Worm (Caenorhabditis elegans) whole organism, early embryonic: Measurements from ENCODE around the gene C13F10.8.
A peak's percentile ranks its signal among the peaks of the same experiment; 100 is the strongest.

Experiments
- B0310.2 ChIP-seq: sonication (generic microtip); optimal IDR thresholded peaks from 2 replicates; lab custom pipeline; 2016; ENCODE audit warnings: mild to moderate bottlenecking, missing genetic modification characterization, missing compliant biosample characterization
- F13C5.2 ChIP-seq: sonication (generic microtip); optimal IDR thresholded peaks from 2 replicates; lab custom pipeline; 2017; ENCODE audit warnings: mild to moderate bottlenecking, missing genetic modification characterization, inconsistent platforms, missing compliant biosample characterization
- aly-1 ChIP-seq: sonication (generic microtip); optimal IDR thresholded peaks from 2 replicates; lab custom pipeline; 2016; ENCODE audit warnings: missing genetic modification characterization, missing compliant biosample characterization
- ama-1 ChIP-seq: fragments of 150-350 bp; optimal IDR thresholded peaks from 2 replicates; lab custom pipeline; 2014
- ceh-13 ChIP-seq: fragments of 200-800 bp; sonication (Bioruptor generic); optimal IDR thresholded peaks from 2 replicates; lab custom pipeline; 2018; ENCODE audit warnings: mild to moderate bottlenecking, missing genetic modification characterization, missing compliant biosample characterization
- ceh-36 ChIP-seq: sonication (generic microtip); optimal IDR thresholded peaks from 2 replicates; lab custom pipeline; 2016; ENCODE audit warnings: missing genetic modification characterization, inconsistent platforms, missing compliant biosample characterization
- ets-7 ChIP-seq: sonication (generic microtip); optimal IDR thresholded peaks from 2 replicates; lab custom pipeline; 2016; ENCODE audit warnings: missing genotype, missing genetic modification characterization, missing compliant biosample characterization
- flt-1 ChIP-seq: fragments of 200-800 bp; sonication (Bioruptor generic); IDR thresholded peaks from 2 replicates; pipeline ENCODE4 v1.3.6; 2022; ENCODE audit warnings: missing genetic modification characterization, missing compliant biosample characterization
- hmbx-1 ChIP-seq: sonication (generic microtip); optimal IDR thresholded peaks from 2 replicates; lab custom pipeline; 2016; ENCODE audit warnings: mild to moderate bottlenecking, missing genetic modification characterization, missing compliant biosample characterization
- hmg-4 ChIP-seq: fragments of 200-800 bp; sonication (Bioruptor generic); optimal IDR thresholded peaks from 2 replicates; lab custom pipeline; 2018; ENCODE audit warnings: mild to moderate bottlenecking, missing genetic modification characterization, missing compliant biosample characterization
- hnd-1 ChIP-seq: sonication (generic microtip); optimal IDR thresholded peaks from 2 replicates; lab custom pipeline; 2016; ENCODE audit warnings: missing genetic modification characterization, missing compliant biosample characterization
- pes-1 ChIP-seq: fragments of 200-800 bp; sonication (Bioruptor generic); IDR thresholded peaks from 2 replicates; pipeline ENCODE4 v1.3.6; 2022; ENCODE audit warnings: missing genetic modification reagents, missing genetic modification characterization, missing compliant biosample characterization
- scrt-1 ChIP-seq: fragments of 200-800 bp; sonication (Bioruptor generic); IDR thresholded peaks from 2 replicates; pipeline ENCODE4 v1.3.6; 2022; ENCODE audit warnings: missing genetic modification characterization, missing compliant biosample characterization
- sea-1 ChIP-seq: fragments of 200-800 bp; sonication (Bioruptor generic); conservative IDR thresholded peaks from 2 replicates; pipeline ENCODE4 v1.3.6; 2022; ENCODE audit warnings: missing genetic modification characterization, missing compliant biosample characterization
- tbx-11 ChIP-seq: fragments of 200-800 bp; sonication (Bioruptor generic); IDR thresholded peaks from 2 replicates; pipeline ENCODE4 v1.3.6; 2022; ENCODE audit warnings: missing genetic modification characterization, missing compliant biosample characterization
- tbx-37 ChIP-seq: fragments of 200-800 bp; sonication (Bioruptor generic); conservative IDR thresholded peaks from 2 replicates; pipeline ENCODE4 v1.3.6; 2022; ENCODE audit warnings: missing genetic modification reagents, missing genetic modification characterization, missing compliant biosample characterization
- tra-4 ChIP-seq: sonication (generic microtip); optimal IDR thresholded peaks from 2 replicates; lab custom pipeline; 2017; ENCODE audit warnings: missing genetic modification characterization, missing compliant biosample characterization

The C13F10.8 gene

DNA sequence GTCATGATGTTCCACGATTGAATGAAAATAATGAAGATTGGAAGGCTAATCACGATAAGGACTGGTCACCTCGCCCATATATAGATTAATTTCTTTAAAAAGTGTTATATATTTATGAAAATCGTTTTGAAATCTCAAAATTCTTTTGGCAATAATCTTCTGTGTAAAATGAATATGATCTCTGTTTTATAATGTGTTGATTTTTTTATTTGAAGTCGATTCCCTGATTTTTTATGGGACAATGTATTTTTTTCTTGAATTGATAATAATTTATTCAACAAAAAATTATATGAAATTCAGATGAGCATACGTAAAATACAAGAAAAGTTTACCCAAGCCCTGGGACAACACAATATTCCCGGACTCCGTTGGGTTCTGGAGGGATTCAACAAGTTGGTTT, 18.6 kb upstream of the C13F10.8 start, which contains the start of gene C05C8.1:
Gene C05C8.1 (plus strand): TSS at position 301 of the 400 bp plus-strand sequence.
- TF ChIP-seq pes-1 (GFP tag; lab: Robert Waterston, UW) (no peak), ets-7 (tag; lab: Kevin White, UChicago) (no peak), flt-1 (GFP tag; lab: Robert Waterston, UW) (no peak), F13C5.2 (tag; lab: Kevin White, UChicago) (no peak), hnd-1 (tag; lab: Kevin White, UChicago) (no peak), tbx-37 (GFP tag; lab: Robert Waterston, UW) (no peak), ceh-36 (tag; lab: Kevin White, UChicago) (no peak), B0310.2 (no peak), tbx-11 (GFP tag; lab: Robert Waterston, UW) (no peak), hmbx-1 (tag; lab: Kevin White, UChicago) (no peak), tra-4 (tag; lab: Kevin White, UChicago) (no peak), scrt-1 (GFP tag; lab: Robert Waterston, UW) (no peak), ceh-13 (no peak), ama-1 (no peak), sea-1 (GFP tag; lab: Robert Waterston, UW) (no peak), aly-1 (no peak), hmg-4 (no peak)

DNA sequence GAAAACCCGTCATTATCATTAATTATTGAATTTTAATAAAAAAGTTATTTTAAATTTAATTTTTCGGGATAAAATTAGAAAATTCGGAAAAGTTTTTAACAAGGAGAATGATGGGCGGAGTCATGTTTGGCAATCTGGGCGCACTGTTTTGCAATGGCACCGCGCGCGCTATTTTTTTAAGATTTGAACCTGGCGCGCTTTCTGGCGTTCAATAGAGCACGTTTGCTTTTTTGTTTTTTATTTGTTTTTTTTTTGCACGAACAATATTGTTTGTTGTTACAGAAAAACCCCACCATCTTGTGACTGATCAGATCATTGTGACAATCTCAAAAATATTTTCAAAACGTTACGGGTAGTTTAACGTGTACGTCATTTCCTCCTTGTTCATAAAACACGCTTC, 16.3 kb upstream of the C13F10.8 start, which contains the start of gene hyls-1:
Gene hyls-1 (plus strand): TSS at position 249 of the 400 bp plus-strand sequence.
- TF ChIP-seq aly-1 (no peak), hmg-4 (peak; percentile 5), tbx-37 (GFP tag; lab: Robert Waterston, UW) (peak; percentile 41; the same call in 1 of the 2 replicates), F13C5.2 (tag; lab: Kevin White, UChicago) (peak; percentile 60), sea-1 (GFP tag; lab: Robert Waterston, UW) (no peak)

- no peak for TF ChIP-seq ets-7 (tag; lab: Kevin White, UChicago)
- no peak for TF ChIP-seq B0310.2
- TF ChIP-seq flt-1 (GFP tag; lab: Robert Waterston, UW): no peak
- no peak for TF ChIP-seq F13C5.2 (tag; lab: Kevin White, UChicago)
- no peak for TF ChIP-seq scrt-1 (GFP tag; lab: Robert Waterston, UW)
- no peak for TF ChIP-seq tbx-37 (GFP tag; lab: Robert Waterston, UW)
- no peak for TF ChIP-seq hmbx-1 (tag; lab: Kevin White, UChicago)
- no peak for TF ChIP-seq ama-1
- no peak for TF ChIP-seq tbx-11 (GFP tag; lab: Robert Waterston, UW)
- no peak for TF ChIP-seq hnd-1 (tag; lab: Kevin White, UChicago)
- TF ChIP-seq ceh-13: no peak
- TF ChIP-seq aly-1: no peak
These were observed 16.1 kb upstream of the C13F10.8 start, which contains the start of gene hpo-9 for ce11 chrV:7237094-7237132. Gene hpo-9 (minus strand): TSS chrV:7237130.

ce11 chrV:7236694-7237093, 15.9 kb upstream of the C13F10.8 start:
- TF ChIP-seq pes-1 (GFP tag; lab: Robert Waterston, UW) (no peak), tbx-11 (GFP tag; lab: Robert Waterston, UW) (no peak), ceh-36 (tag; lab: Kevin White, UChicago) (no peak), hmg-4 (no peak), hnd-1 (tag; lab: Kevin White, UChicago) (no peak), sea-1 (GFP tag; lab: Robert Waterston, UW) (no peak), tra-4 (tag; lab: Kevin White, UChicago) (no peak), F13C5.2 (tag; lab: Kevin White, UChicago) (no peak), aly-1 (no peak), ceh-13 (no peak), ets-7 (tag; lab: Kevin White, UChicago) (no peak), ama-1 (no peak), flt-1 (GFP tag; lab: Robert Waterston, UW) (no peak), tbx-37 (GFP tag; lab: Robert Waterston, UW) (no peak), hmbx-1 (tag; lab: Kevin White, UChicago) (no peak)

DNA sequence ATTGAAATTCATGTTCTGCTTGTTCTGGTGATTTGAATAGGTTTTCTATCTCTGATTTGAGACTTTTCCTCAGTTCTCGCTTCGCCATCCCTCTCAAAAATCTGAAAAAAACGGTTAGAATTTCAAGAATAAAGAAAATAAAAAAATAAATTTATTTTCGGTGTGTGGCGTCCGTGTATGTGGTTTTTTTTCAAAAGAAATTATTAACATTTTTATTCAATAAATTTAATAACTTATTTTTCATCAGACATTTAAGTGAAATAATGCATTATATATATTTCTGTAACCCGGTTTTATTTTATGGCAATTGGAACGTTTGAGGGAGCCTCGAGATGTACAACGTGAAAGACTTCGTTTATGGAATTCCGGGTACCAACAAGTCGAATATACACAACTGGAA, 13.9 kb upstream of the C13F10.8 start, which contains the start of gene C05C8.5:
Gene C05C8.5 (minus strand): TSS at position 101 of the 400 bp plus-strand sequence.
- TF ChIP-seq hnd-1 (tag; lab: Kevin White, UChicago) (no peak), ceh-13 (no peak), flt-1 (GFP tag; lab: Robert Waterston, UW) (no peak), F13C5.2 (tag; lab: Kevin White, UChicago) (no peak), tbx-11 (GFP tag; lab: Robert Waterston, UW) (no peak), pes-1 (GFP tag; lab: Robert Waterston, UW) (no peak), ceh-36 (tag; lab: Kevin White, UChicago) (no peak), hmbx-1 (tag; lab: Kevin White, UChicago) (no peak), B0310.2 (no peak), scrt-1 (GFP tag; lab: Robert Waterston, UW) (no peak), hmg-4 (no peak), tra-4 (tag; lab: Kevin White, UChicago) (no peak), ets-7 (tag; lab: Kevin White, UChicago) (no peak), ama-1 (no peak), aly-1 (no peak)

- no peak for TF ChIP-seq F13C5.2 (tag; lab: Kevin White, UChicago)
- no peak for TF ChIP-seq tbx-11 (GFP tag; lab: Robert Waterston, UW)
- no peak for TF ChIP-seq ceh-13
- no peak for TF ChIP-seq sea-1 (GFP tag; lab: Robert Waterston, UW)
- no peak for TF ChIP-seq hmg-4
- no peak for TF ChIP-seq hmbx-1 (tag; lab: Kevin White, UChicago)
- no peak for TF ChIP-seq ceh-36 (tag; lab: Kevin White, UChicago)
These were observed 10.7 kb upstream of the C13F10.8 start for ce11 chrV:7231524-7231923.

DNA sequence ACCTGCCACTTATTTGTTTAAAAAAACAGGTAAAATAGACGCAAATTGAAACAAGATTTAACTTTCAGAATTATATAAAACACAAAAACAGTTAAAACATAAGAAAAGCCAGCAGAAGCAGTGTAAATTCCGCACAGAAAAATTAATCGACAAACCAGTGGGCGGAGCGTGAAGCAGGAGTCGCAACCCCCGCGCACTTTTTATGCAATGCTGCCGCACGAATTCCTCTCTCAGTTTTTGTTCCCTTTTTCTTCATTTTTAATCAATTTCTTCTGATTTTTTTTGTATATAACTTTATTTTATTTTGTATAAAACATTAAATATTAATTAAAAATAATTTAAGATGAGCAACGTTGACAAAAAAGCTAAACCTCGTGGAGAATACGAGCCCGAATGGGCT, 10.0 kb upstream of the C13F10.8 start, which contains the start of the genes gei-6 and krr-1:
Gene gei-6 (minus strand): TSS at position 2 of the 400 bp plus-strand sequence.
Gene krr-1 (plus strand): TSS at position 344 of the 400 bp plus-strand sequence.
- peak; percentile 88 for TF ChIP-seq tbx-37 (GFP tag; lab: Robert Waterston, UW)
- peak; percentile 73 for TF ChIP-seq ceh-13
- peak; percentile 90 for TF ChIP-seq pes-1 (GFP tag; lab: Robert Waterston, UW)
- TF ChIP-seq scrt-1 (GFP tag; lab: Robert Waterston, UW): peak; percentile 85
- TF ChIP-seq ets-7 (tag; lab: Kevin White, UChicago): no peak
- peak; percentile 90 for TF ChIP-seq sea-1 (GFP tag; lab: Robert Waterston, UW)
- TF ChIP-seq B0310.2: peak; percentile 66
- peak; percentile 90 for TF ChIP-seq F13C5.2 (tag; lab: Kevin White, UChicago)
- TF ChIP-seq hmbx-1 (tag; lab: Kevin White, UChicago): peak; percentile 31
- peak; percentile 22 for TF ChIP-seq aly-1
- no peak for TF ChIP-seq ama-1
- TF ChIP-seq tbx-11 (GFP tag; lab: Robert Waterston, UW): peak; percentile 92
- peak; percentile 87 for TF ChIP-seq ceh-36 (tag; lab: Kevin White, UChicago)
- TF ChIP-seq flt-1 (GFP tag; lab: Robert Waterston, UW): peak; percentile 84
- TF ChIP-seq hnd-1 (tag; lab: Kevin White, UChicago): peak; percentile 70
- peak; percentile 83 for TF ChIP-seq hmg-4
- no peak for TF ChIP-seq tra-4 (tag; lab: Kevin White, UChicago)
